Worm (Caenorhabditis elegans): ENCODE results near the gene str-164.

DNA sequence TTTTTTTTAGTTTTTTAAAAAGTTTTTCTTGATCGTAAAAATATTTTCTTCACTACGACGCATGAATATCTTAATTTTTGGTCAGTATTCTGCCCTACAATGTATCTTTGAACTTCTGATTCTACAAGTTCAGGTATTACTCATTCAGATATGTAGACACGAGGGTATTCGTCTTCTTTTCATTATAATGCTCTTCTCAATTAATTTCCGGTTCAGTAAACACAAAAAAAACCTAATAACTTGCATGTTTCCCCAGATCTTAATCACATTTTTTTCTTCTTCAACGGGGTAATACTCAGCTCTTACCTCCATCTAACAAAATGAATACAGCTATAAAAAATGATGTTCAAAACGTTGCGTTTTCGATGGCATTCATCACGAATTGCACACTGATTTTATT, 31.6 kb downstream of the str-164 start, which contains the start of gene str-162:
- no peak for TF ChIP-seq jun-1 (tag; optimal IDR thresholded peaks at IDR 0.05)
- TF ChIP-seq ama-1 (optimal IDR thresholded peaks at IDR 0.05), result no peak
- no peak for TF ChIP-seq ces-1 (GFP tag; optimal IDR thresholded peaks at IDR 0.05)
- no peak for TF ChIP-seq lin-13 (GFP tag; optimal IDR thresholded peaks at IDR 0.05)
- no peak for TF ChIP-seq egl-13 (tag; optimal IDR thresholded peaks at IDR 0.05)
- no peak for TF ChIP-seq lir-3 (tag; optimal IDR thresholded peaks at IDR 0.05; ENCODE audit: poor library complexity)
- TF ChIP-seq rnt-1 (tag; optimal IDR thresholded peaks at IDR 0.05), result no peak
- no peak for TF ChIP-seq blmp-1 (tag; optimal IDR thresholded peaks at IDR 0.05)
- TF ChIP-seq lin-35 (GFP tag; optimal IDR thresholded peaks at IDR 0.05), result no peak

Data from whole organism, L1 larva.